Worm (Caenorhabditis elegans) whole organism, late embryonic: ENCODE results near the gene Y27F2A.11.
"Not testable (repeated sequence)": the region's sequence is repeated elsewhere in the genome, so short reads cannot be mapped to it uniquely, and the experiment has no call there.

Source experiments
- C38D4.7 ChIP-seq: fragments of 200-800 bp; sonication (Bioruptor generic); optimal IDR thresholded peaks from 2 replicates; lab custom pipeline; 2018; ENCODE audit warnings: mild to moderate bottlenecking, missing genetic modification characterization, moderate library complexity, missing compliant biosample characterization
- K09A11.1 ChIP-seq: sonication (generic microtip); optimal IDR thresholded peaks from 2 replicates; lab custom pipeline; 2017; ENCODE audit warnings: antibody characterized with exemption, mild to moderate bottlenecking, missing genetic modification characterization, missing compliant biosample characterization; ENCODE audit not compliant: insufficient read depth
- T23F11.4 ChIP-seq: fragments of 200-800 bp; sonication (Bioruptor generic); optimal IDR thresholded peaks from 2 replicates; lab custom pipeline; 2018; ENCODE audit warnings: mild to moderate bottlenecking, missing genetic modification characterization, missing compliant biosample characterization
- Y22D7AL.16 ChIP-seq: sonication (generic microtip); optimal IDR thresholded peaks from 2 replicates; lab custom pipeline; 2016; ENCODE audit warnings: missing genetic modification characterization, missing compliant biosample characterization
- ahr-1 ChIP-seq: sonication (generic microtip); optimal IDR thresholded peaks from 2 replicates; lab custom pipeline; 2016; ENCODE audit warnings: missing genetic modification characterization, missing compliant biosample characterization
- ama-1 ChIP-seq: fragments of 150-350 bp; optimal IDR thresholded peaks from 2 replicates; lab custom pipeline; 2014
- ceh-14 ChIP-seq: sonication (generic microtip); optimal IDR thresholded peaks from 2 replicates; lab custom pipeline; 2016; ENCODE audit warnings: missing genotype, missing genetic modification characterization, missing compliant biosample characterization
- ceh-19 ChIP-seq: fragments of 200-800 bp; sonication (Bioruptor generic); optimal IDR thresholded peaks from 2 replicates; lab custom pipeline; 2018; ENCODE audit warnings: mild to moderate bottlenecking, missing genetic modification characterization, missing compliant biosample characterization
- ceh-22 ChIP-seq: sonication (generic microtip); optimal IDR thresholded peaks from 2 replicates; lab custom pipeline; 2017; ENCODE audit warnings: missing biosample characterization, missing genetic modification characterization
- ceh-30 ChIP-seq: fragments of 150-350 bp; optimal IDR thresholded peaks from 2 replicates; lab custom pipeline; 2014; ENCODE audit warnings: missing biosample characterization, missing genetic modification characterization
- ceh-48 ChIP-seq: sonication (generic microtip); optimal IDR thresholded peaks from 2 replicates; lab custom pipeline; 2016; ENCODE audit warnings: missing genetic modification characterization, inconsistent platforms, missing compliant biosample characterization
- ceh-6 ChIP-seq: fragments of 200-800 bp; sonication (Bioruptor generic); optimal IDR thresholded peaks from 2 replicates; lab custom pipeline; 2018; ENCODE audit warnings: mild to moderate bottlenecking, missing genetic modification characterization, missing compliant biosample characterization
- ceh-9 ChIP-seq: sonication (generic microtip); optimal IDR thresholded peaks from 2 replicates; lab custom pipeline; 2016; ENCODE audit warnings: mild to moderate bottlenecking, missing genetic modification characterization, inconsistent platforms, missing compliant biosample characterization
- che-1 ChIP-seq: sonication (generic microtip); optimal IDR thresholded peaks from 2 replicates; lab custom pipeline; 2016; ENCODE audit warnings: mild to moderate bottlenecking, missing genetic modification characterization, missing compliant biosample characterization
- elt-2 ChIP-seq: sonication (generic microtip); optimal IDR thresholded peaks from 2 replicates; lab custom pipeline; 2016; ENCODE audit warnings: missing genetic modification reagents, missing genetic modification characterization, missing compliant biosample characterization
- elt-4 ChIP-seq: sonication (generic microtip); optimal IDR thresholded peaks from 2 replicates; lab custom pipeline; 2016; ENCODE audit warnings: missing genetic modification characterization, missing compliant biosample characterization
- fkh-10 ChIP-seq: fragments of 150-350 bp; optimal IDR thresholded peaks from 2 replicates; lab custom pipeline; 2014; ENCODE audit warnings: missing biosample characterization, missing genetic modification reagents, missing genetic modification characterization
- fkh-6 ChIP-seq: sonication (generic microtip); optimal IDR thresholded peaks from 2 replicates; lab custom pipeline; 2016; ENCODE audit warnings: missing genetic modification characterization, missing compliant biosample characterization
- hlh-6 ChIP-seq: sonication (generic microtip); optimal IDR thresholded peaks from 2 replicates; lab custom pipeline; 2016; ENCODE audit warnings: missing genotype, missing genetic modification characterization, missing compliant biosample characterization
- hlh-8 ChIP-seq: sonication (generic microtip); optimal IDR thresholded peaks from 2 replicates; lab custom pipeline; 2016; ENCODE audit warnings: missing genotype, missing genetic modification characterization, missing compliant biosample characterization
- lim-6 ChIP-seq: sonication (generic microtip); optimal IDR thresholded peaks from 2 replicates; lab custom pipeline; 2016; ENCODE audit warnings: missing genetic modification characterization, missing compliant biosample characterization
- lin-11 ChIP-seq: fragments of 200-800 bp; sonication (Bioruptor generic); optimal IDR thresholded peaks from 2 replicates; lab custom pipeline; 2018; ENCODE audit warnings: mild to moderate bottlenecking, missing genetic modification characterization, missing compliant biosample characterization
- madf-2 ChIP-seq: sonication (generic microtip); optimal IDR thresholded peaks from 2 replicates; lab custom pipeline; 2017; ENCODE audit warnings: missing genetic modification characterization, missing compliant biosample characterization
- mec-3 ChIP-seq: sonication (generic microtip); optimal IDR thresholded peaks from 2 replicates; lab custom pipeline; 2016; ENCODE audit warnings: borderline replicate concordance, missing genetic modification characterization, missing compliant biosample characterization
- nfya-1 ChIP-seq: sonication (generic microtip); optimal IDR thresholded peaks from 2 replicates; lab custom pipeline; 2017; ENCODE audit warnings: missing genetic modification characterization, mild to moderate bottlenecking, missing compliant biosample characterization, antibody characterized with exemption, moderate library complexity
- nhr-232 ChIP-seq: sonication (generic microtip); optimal IDR thresholded peaks from 2 replicates; lab custom pipeline; 2016; ENCODE audit warnings: missing genetic modification characterization, missing compliant biosample characterization
- npax-4 ChIP-seq: sonication (generic microtip); optimal IDR thresholded peaks from 2 replicates; lab custom pipeline; 2016; ENCODE audit warnings: missing genetic modification characterization, missing compliant biosample characterization
- pat-9 ChIP-seq: fragments of 200-800 bp; sonication (Bioruptor generic); optimal IDR thresholded peaks from 2 replicates; lab custom pipeline; 2018; ENCODE audit warnings: mild to moderate bottlenecking, missing genetic modification characterization, moderate library complexity, missing compliant biosample characterization
- pha-4 ChIP-seq: fragments of 150-350 bp; optimal IDR thresholded peaks from 2 replicates; lab custom pipeline; 2018; ENCODE audit warnings: missing biosample characterization, missing genetic modification reagents, missing genetic modification characterization
- pqm-1 ChIP-seq: sonication (generic microtip); optimal IDR thresholded peaks from 2 replicates; lab custom pipeline; 2016; ENCODE audit warnings: missing genetic modification characterization, missing compliant biosample characterization
- pros-1 ChIP-seq: fragments of 150-350 bp; optimal IDR thresholded peaks from 2 replicates; lab custom pipeline; 2014; ENCODE audit warnings: missing biosample characterization, missing genetic modification reagents, missing genetic modification characterization
- ref-2 ChIP-seq: sonication (generic microtip); optimal IDR thresholded peaks from 2 replicates; lab custom pipeline; 2016; ENCODE audit warnings: missing genetic modification characterization, missing compliant biosample characterization
- sdc-2 ChIP-seq: sonication (generic microtip); optimal IDR thresholded peaks from 2 replicates; lab custom pipeline; 2016; ENCODE audit warnings: missing genotype, missing genetic modification characterization, missing compliant biosample characterization
- sox-2 ChIP-seq: fragments of 200-800 bp; sonication (Bioruptor generic); IDR thresholded peaks from 2 replicates; pipeline ENCODE4 v1.3.6; 2022; ENCODE audit warnings: missing genetic modification reagents, missing genetic modification characterization, missing compliant biosample characterization
- tbx-7 ChIP-seq: sonication (generic microtip); optimal IDR thresholded peaks from 2 replicates; lab custom pipeline; 2016; ENCODE audit warnings: missing genotype, missing genetic modification characterization, missing compliant biosample characterization
- unc-3 ChIP-seq, 2 experiments: fragments of 200-800 bp in 1 of 2; sonication (Bioruptor generic) in 1 of 2; sonication (generic microtip) in 1 of 2; conservative IDR thresholded peaks in 1 of 2; optimal IDR thresholded peaks in 1 of 2; 2 replicates each; pipeline versions ENCODE4 v1.3.6 to Lab custom; 2016 to 2022; ENCODE audit warnings: missing compliant biosample characterization in 2 of 2, missing genetic modification characterization in 2 of 2, missing genetic modification reagents in 1 of 2
- unc-55 ChIP-seq: sonication (generic microtip); optimal IDR thresholded peaks from 2 replicates; lab custom pipeline; 2017; ENCODE audit warnings: missing biosample characterization, missing genetic modification reagents, missing genetic modification characterization
- unc-86 ChIP-seq: sonication (generic microtip); optimal IDR thresholded peaks from 2 replicates; lab custom pipeline; 2016; ENCODE audit warnings: missing genetic modification characterization, missing compliant biosample characterization

Y27F2A.11 gene

ce11 chrII:3215762-3216161 is 26.6 kb downstream of the Y27F2A.11 start, which contains the start of gene ZC239.3:
ZC239.3 (plus strand) TSS chrII:3216062.
- TF ChIP-seq ama-1 (lab: Kevin White, UChicago); lin-11 (tag; lab: Kevin White, UChicago); npax-4 (tag; lab: Kevin White, UChicago): not testable (repeated sequence)

DNA sequence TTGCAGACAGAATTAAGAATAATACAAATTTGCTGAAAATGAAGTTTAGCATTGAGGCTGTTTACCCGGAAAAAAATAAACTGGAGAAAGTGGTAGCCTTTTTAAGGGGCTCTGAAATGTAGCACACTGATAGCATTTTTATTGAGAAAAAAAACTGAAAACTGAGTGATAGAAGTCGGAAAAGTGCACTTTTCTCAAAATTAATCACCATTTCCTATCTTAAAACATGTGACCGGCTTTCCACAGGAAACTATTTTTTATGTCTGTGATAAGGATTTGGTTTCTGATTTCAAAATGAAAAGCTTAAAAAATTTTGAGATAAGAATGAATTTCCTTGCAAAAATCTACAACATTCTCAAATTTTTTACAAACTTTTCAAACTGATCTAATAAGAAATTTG is 31.6 kb downstream of the Y27F2A.11 start, which contains the start of gene ZC239.22:
Gene ZC239.22, minus strand, starts transcription at position 101 of the 400 bp plus-strand sequence.
- TF ChIP-seq ceh-48 (tag; lab: Kevin White, UChicago): no peak
- TF ChIP-seq, all 69 proteins: peak for 0

DNA sequence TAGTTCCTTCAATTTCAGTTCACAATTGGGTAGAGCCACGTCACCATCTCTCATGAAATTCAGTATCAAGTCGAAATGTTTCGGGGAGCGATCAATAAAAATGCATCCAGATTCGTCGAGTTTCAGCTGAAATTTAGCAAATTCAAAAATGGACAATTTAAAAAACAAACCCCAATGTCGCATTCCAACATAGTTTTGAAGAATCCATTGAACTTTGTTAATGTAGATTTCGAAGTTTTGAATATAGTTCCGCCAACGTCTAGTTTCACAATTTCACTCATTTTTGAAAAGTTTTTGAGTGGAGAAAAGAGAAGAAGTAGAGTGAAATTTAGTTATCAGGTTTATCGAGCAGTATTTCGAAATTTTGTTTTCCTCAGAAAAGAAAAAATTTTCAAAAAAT is 32.6 kb downstream of the Y27F2A.11 start, which contains the start of gene ZC239.14:
Gene ZC239.14, minus strand, starts transcription at position 305 of the 400 bp plus-strand sequence.
- TF ChIP-seq ref-2 (tag; lab: Kevin White, UChicago): no peak
- no peak for TF ChIP-seq madf-2 (tag; lab: Kevin White, UChicago)
- TF ChIP-seq pha-4: no peak
- no peak for TF ChIP-seq unc-86 (tag; lab: Kevin White, UChicago)
- no peak for TF ChIP-seq fkh-10 (GFP tag; lab: Kevin White, UChicago)
- no peak for TF ChIP-seq ceh-30 (tag; lab: Kevin White, UChicago)
- no peak for TF ChIP-seq lim-6 (tag; lab: Kevin White, UChicago)
- no peak for TF ChIP-seq elt-4
- no peak for TF ChIP-seq ceh-14
- TF ChIP-seq elt-2: no peak
- TF ChIP-seq unc-3 (GFP tag; conservative IDR thresholded peaks at IDR 0.05; lab: Robert Waterston, UW): no peak
- TF ChIP-seq unc-3 (tag; optimal IDR thresholded peaks at IDR 0.05; lab: Kevin White, UChicago): no peak
- TF ChIP-seq sox-2 (GFP tag; lab: Robert Waterston, UW): no peak
- TF ChIP-seq ceh-19: no peak
- no peak for TF ChIP-seq unc-55
- no peak for TF ChIP-seq tbx-7 (tag; lab: Kevin White, UChicago)
- no peak for TF ChIP-seq ceh-48 (tag; lab: Kevin White, UChicago)
- no peak for TF ChIP-seq hlh-6
- TF ChIP-seq hlh-8 (tag; lab: Kevin White, UChicago): no peak

DNA sequence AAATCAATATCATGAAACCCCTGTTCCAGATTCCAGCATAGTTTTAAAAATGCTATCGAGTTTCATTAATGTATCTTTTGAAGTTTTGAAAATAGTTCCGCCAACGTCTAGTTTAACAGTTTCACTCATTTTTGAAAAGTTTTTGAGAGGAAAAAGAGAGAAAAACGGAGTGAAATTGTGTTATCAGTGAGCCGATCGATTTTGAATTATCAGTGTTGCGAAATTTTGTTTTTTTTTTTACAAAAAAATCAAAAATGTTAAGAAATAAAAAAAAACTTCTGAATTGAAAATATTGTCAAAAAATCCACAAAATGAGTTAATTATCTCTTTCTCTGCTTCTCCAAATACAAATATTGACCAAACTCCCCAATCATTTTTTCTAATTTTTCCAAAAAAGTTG is 33.5 kb downstream of the Y27F2A.11 start, which contains the start of gene ZC239.13:
Gene ZC239.13, minus strand, starts transcription at position 154 of the 400 bp plus-strand sequence.
- TF ChIP-seq C38D4.7 (GFP tag; lab: Kevin White, UChicago) (no peak), lin-11 (tag; lab: Kevin White, UChicago) (no peak), ceh-22 (no peak), K09A11.1 (tag; lab: Kevin White, UChicago) (no peak), T23F11.4 (GFP tag; lab: Kevin White, UChicago) (no peak), che-1 (no peak), ceh-19 (no peak), ceh-9 (tag; lab: Kevin White, UChicago) (no peak), pros-1 (tag; lab: Kevin White, UChicago) (no peak), pha-4 (no peak), sox-2 (GFP tag; lab: Robert Waterston, UW) (no peak), nhr-232 (no peak)

DNA sequence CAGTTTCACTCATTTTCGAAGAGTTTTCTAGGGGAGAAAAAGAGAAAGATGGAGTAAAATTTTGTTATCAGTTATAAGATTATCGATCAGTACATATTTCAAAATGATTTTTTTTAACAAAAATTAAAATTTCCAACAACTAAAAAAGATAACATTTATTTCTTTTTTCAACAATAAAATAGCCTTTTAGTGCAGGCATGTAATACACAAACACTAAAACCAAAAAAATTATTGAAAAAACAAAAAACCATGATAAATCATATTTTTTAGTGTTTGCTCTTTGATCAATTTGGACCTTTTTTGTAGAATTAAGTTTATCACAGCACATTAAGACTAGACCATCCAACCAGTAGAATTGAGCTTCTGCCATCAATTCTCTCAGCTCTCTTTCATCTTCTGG is 35.5 kb downstream of the Y27F2A.11 start, which contains the start of gene ZC239.15:
Gene ZC239.15, minus strand, starts transcription at position 101 of the 400 bp plus-strand sequence.
- TF ChIP-seq ceh-6 (GFP tag; lab: Kevin White, UChicago) (no peak), nhr-232 (no peak), lim-6 (tag; lab: Kevin White, UChicago) (no peak), sox-2 (GFP tag; lab: Robert Waterston, UW) (no peak), fkh-6 (tag; lab: Kevin White, UChicago) (no peak), nfya-1 (tag; lab: Kevin White, UChicago) (no peak), mec-3 (tag; lab: Kevin White, UChicago) (no peak), ahr-1 (tag; lab: Kevin White, UChicago) (no peak), ceh-14 (no peak), unc-55 (no peak), madf-2 (tag; lab: Kevin White, UChicago) (no peak), sdc-2 (no peak), ceh-48 (tag; lab: Kevin White, UChicago) (no peak), pat-9 (tag; lab: Kevin White, UChicago) (no peak), elt-4 (no peak), K09A11.1 (tag; lab: Kevin White, UChicago) (no peak), pqm-1 (tag; lab: Kevin White, UChicago) (no peak), Y22D7AL.16 (tag; lab: Kevin White, UChicago) (no peak)
